Fruit fly (Drosophila melanogaster): ENCODE results near the gene CG43784.
"Not testable (repeated sequence)": the region's sequence is repeated elsewhere in the genome, so short reads cannot be mapped to it uniquely, and the experiment has no call there.

DNA sequence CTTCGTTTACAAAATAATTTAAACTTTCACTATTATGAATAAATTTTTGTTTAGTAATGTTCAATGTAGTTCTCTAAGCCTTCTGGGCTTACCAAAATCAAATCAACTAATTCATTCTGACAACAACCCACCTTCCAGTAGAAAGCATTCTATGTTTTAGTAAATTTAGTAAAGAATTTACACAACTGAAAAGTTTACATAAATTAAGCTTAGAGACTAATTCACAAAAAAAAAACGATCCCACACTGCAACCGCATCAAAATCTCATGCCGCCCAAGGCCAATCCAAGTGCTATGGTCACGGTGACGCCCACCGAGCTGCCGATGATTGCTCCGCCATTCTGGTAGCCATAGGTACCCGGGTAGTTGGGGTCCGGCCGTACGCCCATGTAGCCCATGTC lies 14.1 kb downstream of the CG43784 start, which contains the start of gene CG45492:
- not testable (repeated sequence) for TF ChIP-seq pzg (GFP tag; optimal IDR thresholded peaks at IDR 0.05); CG9932 (GFP tag; IDR thresholded peaks at IDR 0.05); sd (tag; optimal IDR thresholded peaks at IDR 0.05); CG3995 (GFP tag; optimal IDR thresholded peaks at IDR 0.05); psq (GFP tag; optimal IDR thresholded peaks at IDR 0.05); ATbp (GFP tag; optimal IDR thresholded peaks at IDR 0.05); CG8478 (optimal IDR thresholded peaks at IDR 0.05); eyg (GFP tag; optimal IDR thresholded peaks at IDR 0.05); sug (tag; optimal IDR thresholded peaks at IDR 0.05); CG8089 (GFP tag; optimal IDR thresholded peaks at IDR 0.05); CG31441 (GFP tag; IDR thresholded peaks at IDR 0.05); chm (GFP tag; IDR thresholded peaks at IDR 0.05)
